Worm (Caenorhabditis elegans): ENCODE measurements around the gene K07H8.7.

ce11 chrIV:8232428-8232827 lies 27.4 kb downstream of the K07H8.7 start:
- TF ChIP-seq aly-1 (tag; optimal IDR thresholded peaks at IDR 0.05) (no peak), tbx-37 (GFP tag; conservative IDR thresholded peaks at IDR 0.05) (no peak), hmg-4 (GFP tag; optimal IDR thresholded peaks at IDR 0.05) (no peak), ama-1 (optimal IDR thresholded peaks at IDR 0.05) (no peak), flt-1 (GFP tag; IDR thresholded peaks at IDR 0.05) (no peak), pes-1 (GFP tag; IDR thresholded peaks at IDR 0.05) (no peak), sea-1 (GFP tag; conservative IDR thresholded peaks at IDR 0.05) (no peak)
